Worm (Caenorhabditis elegans): ENCODE measurements around the gene cox-6B.
"Not testable (repeated sequence)": the region's sequence is repeated elsewhere in the genome, so short reads cannot be mapped to it uniquely, and the experiment has no call there.

DNA sequence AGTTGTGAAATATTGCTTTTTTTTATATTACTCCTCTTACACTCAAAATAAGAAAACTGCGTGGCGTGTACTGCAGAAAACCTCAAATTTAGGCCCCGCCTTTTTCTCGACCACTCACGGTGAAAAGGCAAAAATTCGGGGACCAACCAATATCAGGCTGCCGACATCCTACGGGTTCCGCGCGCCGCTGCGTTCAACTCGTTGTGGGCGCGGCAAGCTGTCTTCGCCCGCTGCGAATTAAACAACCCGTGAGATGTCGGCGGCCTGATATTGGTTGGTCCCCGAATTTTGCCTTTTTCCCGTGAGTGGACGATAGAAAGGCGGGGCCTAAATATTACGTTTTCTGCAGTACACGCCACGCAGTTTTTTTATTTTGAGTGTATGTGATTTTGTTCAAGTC lies 98.0 kb downstream of the cox-6B start:
- not testable (repeated sequence) for TF ChIP-seq nhr-77 (tag; optimal IDR thresholded peaks at IDR 0.05); dpl-1 (GFP tag; optimal IDR thresholded peaks at IDR 0.05); F37D6.2 (tag; optimal IDR thresholded peaks at IDR 0.05); dmd-6 (GFP tag; IDR thresholded peaks at IDR 0.05); daf-19 (GFP tag; conservative IDR thresholded peaks at IDR 0.05); ama-1 (optimal IDR thresholded peaks at IDR 0.05); ztf-7 (tag; optimal IDR thresholded peaks at IDR 0.05); skn-1 (tag; optimal IDR thresholded peaks at IDR 0.05); lin-15B (tag; optimal IDR thresholded peaks at IDR 0.05); mxl-2 (GFP tag; conservative IDR thresholded peaks at IDR 0.05); fos-1 (tag; optimal IDR thresholded peaks at IDR 0.05); nhr-6 (tag; optimal IDR thresholded peaks at IDR 0.05); lsy-2 (tag; optimal IDR thresholded peaks at IDR 0.05)

Data from whole organism, L4 larva.